Worm (Caenorhabditis elegans): ENCODE data around the gene C06C6.7.

C06C6.7 gene

DNA sequence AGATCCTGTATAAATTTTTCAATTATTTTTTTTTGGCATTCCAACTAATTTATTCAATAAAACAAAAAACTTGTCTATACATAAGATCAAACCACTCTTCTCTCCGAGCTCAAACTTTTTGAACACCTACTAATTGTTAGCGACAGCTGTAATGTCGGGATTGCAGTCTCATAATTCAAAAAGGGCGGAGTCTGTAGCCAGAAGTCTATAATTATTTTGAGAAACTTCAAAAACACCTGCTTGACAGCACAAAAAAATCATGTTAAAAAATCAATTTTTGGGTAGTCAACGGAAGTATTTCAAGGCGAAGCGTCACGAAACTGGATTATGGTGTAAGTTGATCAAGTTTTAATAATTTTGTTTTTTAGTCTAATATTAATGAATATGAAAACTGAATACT, 28.1 kb downstream of the C06C6.7 start, which contains the start of gene srx-44:
TSS of gene srx-44 (plus strand) at position 301 of the 400 bp plus-strand sequence.
- TF ChIP-seq ceh-16 (tag; optimal IDR thresholded peaks at IDR 0.05), result no peak
- TF ChIP-seq elt-3 (tag; optimal IDR thresholded peaks at IDR 0.05), result no peak
- TF ChIP-seq unc-39 (tag; optimal IDR thresholded peaks at IDR 0.05), result no peak
- no peak for TF ChIP-seq egl-27 (tag; optimal IDR thresholded peaks at IDR 0.05)
- no peak for TF ChIP-seq nhr-23 (tag; optimal IDR thresholded peaks at IDR 0.05)
- TF ChIP-seq ZK546.5 (tag; optimal IDR thresholded peaks at IDR 0.05), result no peak
- no peak for TF ChIP-seq pha-4 (tag; optimal IDR thresholded peaks at IDR 0.05)
- no peak for TF ChIP-seq tbx-2 (tag; optimal IDR thresholded peaks at IDR 0.05)
- TF ChIP-seq elt-2 (tag; optimal IDR thresholded peaks at IDR 0.05), result no peak

DNA sequence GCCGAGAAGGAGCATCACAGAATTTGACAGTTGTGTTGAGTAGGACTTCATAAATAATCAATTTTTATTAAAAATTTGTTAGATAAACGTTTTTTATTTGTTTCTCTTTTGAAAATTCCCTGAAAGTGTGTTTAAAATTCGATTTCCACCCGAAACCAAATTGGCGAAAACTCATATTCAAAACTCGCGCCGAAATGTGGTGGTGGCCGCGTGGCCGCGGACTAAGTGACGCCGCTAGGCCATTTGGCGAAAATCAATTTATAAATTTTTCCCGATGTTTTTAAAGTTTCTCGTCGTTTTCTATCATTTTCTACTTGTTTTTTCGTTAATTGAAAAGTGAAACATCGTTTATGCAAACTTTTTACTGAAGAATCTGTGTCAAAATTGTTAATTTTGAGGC, 30.6 kb downstream of the C06C6.7 start:
- TF ChIP-seq unc-39 (tag; optimal IDR thresholded peaks at IDR 0.05), result no peak
- TF ChIP-seq sea-2 (GFP tag; optimal IDR thresholded peaks at IDR 0.05), result no peak
- no peak for TF ChIP-seq ceh-16 (tag; optimal IDR thresholded peaks at IDR 0.05)
- no peak for TF ChIP-seq jun-1 (tag; optimal IDR thresholded peaks at IDR 0.05)
- TF ChIP-seq ceh-28 (tag; optimal IDR thresholded peaks at IDR 0.05), result no peak
- TF ChIP-seq ama-1 (optimal IDR thresholded peaks at IDR 0.05), result no peak
- no peak for TF ChIP-seq nhr-67 (tag; optimal IDR thresholded peaks at IDR 0.05)
- no peak for TF ChIP-seq R02D3.7 (tag; optimal IDR thresholded peaks at IDR 0.05)
- no peak for TF ChIP-seq elt-1 (tag; optimal IDR thresholded peaks at IDR 0.05)
- no peak for TF ChIP-seq eor-1 (tag; optimal IDR thresholded peaks at IDR 0.05)
- TF ChIP-seq unc-62 (GFP tag; optimal IDR thresholded peaks at IDR 0.05), result no peak
- TF ChIP-seq lin-39 (tag; optimal IDR thresholded peaks at IDR 0.05), result peak; percentile 0
- peak; percentile 6 for TF ChIP-seq nhr-23 (tag; optimal IDR thresholded peaks at IDR 0.05)
- TF ChIP-seq nhr-77 (tag; optimal IDR thresholded peaks at IDR 0.05), result no peak
- TF ChIP-seq pha-4 (tag; optimal IDR thresholded peaks at IDR 0.05), result no peak
- TF ChIP-seq aly-2 (tag; optimal IDR thresholded peaks at IDR 0.05), result no peak
- no peak for TF ChIP-seq ceh-82 (tag; optimal IDR thresholded peaks at IDR 0.05)
- no peak for TF ChIP-seq ztf-11 (tag; optimal IDR thresholded peaks at IDR 0.05)
- TF ChIP-seq snpc-4 (tag; optimal IDR thresholded peaks at IDR 0.05), result no peak
- TF ChIP-seq pqm-1 (tag; optimal IDR thresholded peaks at IDR 0.05), result no peak
- no peak for TF ChIP-seq nhr-11 (tag; optimal IDR thresholded peaks at IDR 0.05)
- no peak for TF ChIP-seq egl-5 (tag; optimal IDR thresholded peaks at IDR 0.05)
- peak; percentile 57 for TF ChIP-seq nhr-43 (tag; optimal IDR thresholded peaks at IDR 0.05; ENCODE audit: poor library complexity, severe bottlenecking)
- TF ChIP-seq mdl-1 (tag; optimal IDR thresholded peaks at IDR 0.05), result no peak

DNA sequence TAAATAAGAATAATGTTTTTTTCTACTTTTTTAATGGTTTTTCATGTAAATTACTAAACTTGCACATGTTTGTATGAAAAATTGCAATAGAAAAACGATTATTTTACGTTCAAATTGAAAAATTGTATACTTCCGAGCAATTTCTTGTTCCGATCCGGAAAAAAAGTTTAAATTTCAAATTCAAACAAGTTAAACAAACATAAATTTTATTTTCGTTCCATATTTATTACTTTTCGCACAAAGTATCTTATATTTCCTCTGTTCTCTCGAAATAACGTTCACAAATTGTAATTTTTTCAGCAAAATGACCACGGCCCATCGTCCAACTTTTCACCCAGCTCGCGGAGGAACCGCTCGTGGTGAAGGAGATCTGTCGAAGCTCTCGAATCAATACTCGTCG, 31.1 kb downstream of the C06C6.7 start, which contains the start of gene cwc-15:
TSS of gene cwc-15 (plus strand) at position 301 of the 400 bp plus-strand sequence.
- no peak for TF ChIP-seq egl-5 (tag; optimal IDR thresholded peaks at IDR 0.05)
- TF ChIP-seq mml-1 (tag; optimal IDR thresholded peaks at IDR 0.05), result no peak
- no peak for TF ChIP-seq aly-2 (tag; optimal IDR thresholded peaks at IDR 0.05)

DNA sequence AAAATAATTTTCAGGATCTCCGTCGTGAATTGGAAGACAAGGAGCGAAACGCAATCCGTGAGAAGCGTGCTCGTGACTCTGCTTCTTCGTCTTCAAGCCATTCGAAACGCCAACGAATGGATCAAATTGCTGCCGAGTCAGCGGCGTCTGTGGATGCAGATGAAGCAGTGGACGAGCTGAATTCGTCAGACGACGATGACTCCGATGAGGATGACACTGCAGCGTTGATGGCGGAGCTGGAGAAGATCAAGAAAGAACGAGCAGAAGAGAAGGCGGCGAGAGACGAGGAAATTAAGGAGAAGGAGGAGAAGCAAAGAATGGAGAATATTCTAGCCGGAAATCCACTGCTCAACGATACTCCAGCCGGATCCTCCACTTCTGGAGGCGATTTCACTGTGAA, 31.6 kb downstream of the C06C6.7 start:
- no peak for TF ChIP-seq egl-5 (tag; optimal IDR thresholded peaks at IDR 0.05)

DNA sequence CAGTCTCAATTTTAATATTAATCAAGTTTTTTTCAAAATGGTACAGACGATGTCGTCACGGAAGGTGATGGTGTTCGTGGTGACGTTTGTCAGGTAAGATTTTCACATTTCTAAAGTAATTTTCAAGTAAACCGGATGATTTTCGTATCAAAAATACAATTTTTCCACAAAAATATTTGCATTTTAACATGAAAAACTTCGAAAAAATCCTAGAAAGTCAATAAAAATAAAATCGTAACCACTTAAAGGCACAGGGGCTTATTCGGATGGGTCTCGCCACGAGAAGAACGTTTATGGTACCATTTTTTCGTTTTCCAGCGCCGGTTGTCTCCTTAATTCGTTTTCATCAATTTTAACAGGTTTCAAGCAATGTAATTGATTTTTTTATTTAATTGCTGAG, 32.4 kb downstream of the C06C6.7 start, which contains the start of gene T10C6.6:
TSS of gene T10C6.6 (plus strand) at position 27 of the 400 bp plus-strand sequence.
- TF ChIP-seq ztf-4 (tag; optimal IDR thresholded peaks at IDR 0.05), result no peak
- no peak for TF ChIP-seq ceh-9 (tag; optimal IDR thresholded peaks at IDR 0.05)
- TF ChIP-seq sea-2 (GFP tag; optimal IDR thresholded peaks at IDR 0.05), result no peak
- no peak for TF ChIP-seq daf-12 (tag; optimal IDR thresholded peaks at IDR 0.05)
- TF ChIP-seq elt-3 (tag; optimal IDR thresholded peaks at IDR 0.05), result no peak
- TF ChIP-seq ztf-11 (tag; optimal IDR thresholded peaks at IDR 0.05), result no peak
- no peak for TF ChIP-seq eor-1 (tag; optimal IDR thresholded peaks at IDR 0.05)
- TF ChIP-seq elt-2 (tag; optimal IDR thresholded peaks at IDR 0.05), result no peak
- TF ChIP-seq ceh-28 (tag; optimal IDR thresholded peaks at IDR 0.05), result no peak

DNA sequence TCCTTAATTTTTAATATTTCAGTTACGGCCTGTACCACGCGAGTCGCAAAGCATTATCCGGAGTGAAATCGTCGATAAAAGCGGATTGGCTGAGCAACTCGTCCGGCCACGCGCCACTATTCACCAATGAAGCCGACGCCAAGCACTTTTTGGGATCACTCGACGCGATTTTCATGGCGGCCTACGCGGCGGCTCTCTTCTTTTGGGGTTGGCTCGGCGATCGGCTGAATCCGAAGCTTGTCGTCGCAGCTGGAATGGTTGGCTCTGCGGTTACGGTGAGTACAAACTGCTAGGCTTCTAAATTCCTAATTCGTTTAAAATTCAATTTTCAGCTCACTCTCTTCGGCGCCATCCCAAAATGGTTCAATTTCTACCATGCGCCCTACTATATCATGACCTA, 33.0 kb downstream of the C06C6.7 start:
- no peak for TF ChIP-seq nhr-43 (tag; optimal IDR thresholded peaks at IDR 0.05; ENCODE audit: poor library complexity, severe bottlenecking)
- TF ChIP-seq lsy-12 (tag; optimal IDR thresholded peaks at IDR 0.05), result no peak
- TF ChIP-seq ztf-4 (tag; optimal IDR thresholded peaks at IDR 0.05), result no peak

Data from whole organism, L3 larva.